Worm (Caenorhabditis elegans) whole organism, L4 larva: ENCODE data around the gene rhgf-1.

Source experiments
- F10B5.3 ChIP-seq: sonication (generic microtip); optimal IDR thresholded peaks from 2 replicates; lab custom pipeline; 2016; ENCODE audit warnings: mild to moderate bottlenecking, missing genetic modification characterization, missing compliant biosample characterization
- F37D6.2 ChIP-seq: sonication (generic microtip); optimal IDR thresholded peaks from 2 replicates; lab custom pipeline; 2016; ENCODE audit warnings: mild to moderate bottlenecking, missing genetic modification characterization, missing compliant biosample characterization
- F49E8.2 ChIP-seq: sonication (generic microtip); optimal IDR thresholded peaks from 2 replicates; lab custom pipeline; 2016; ENCODE audit warnings: missing compliant biosample characterization, mild to moderate bottlenecking, missing genetic modification characterization, borderline replicate concordance
- T20F7.1 ChIP-seq: fragments of 200-800 bp; sonication (Bioruptor generic); optimal IDR thresholded peaks from 2 replicates; lab custom pipeline; 2018; ENCODE audit warnings: mild to moderate bottlenecking, missing genetic modification characterization, missing compliant biosample characterization
- T26A8.4 ChIP-seq: fragments of 200-800 bp; sonication (Bioruptor generic); IDR thresholded peaks from 2 replicates; pipeline ENCODE4 v1.3.6; 2022; ENCODE audit warnings: missing genetic modification characterization, missing compliant biosample characterization
- ZK337.2 ChIP-seq: fragments of 200-800 bp; sonication (Bioruptor generic); IDR thresholded peaks from 2 replicates; pipeline ENCODE4 v1.3.6; 2022; ENCODE audit warnings: missing genetic modification reagents, missing genetic modification characterization, missing compliant biosample characterization
- ZK546.5 ChIP-seq, 2 experiments: sonication (generic microtip); optimal IDR thresholded peaks; 2 replicates each; lab custom pipeline; 2017; ENCODE audit warnings: missing biosample characterization in 2 of 2, missing genetic modification characterization in 2 of 2
- aha-1 ChIP-seq: fragments of 150-350 bp; peaks from one replicate; lab custom pipeline; 2014; ENCODE audit warnings: missing biosample characterization, missing genetic modification characterization
- ama-1 ChIP-seq: fragments of 150-350 bp; optimal IDR thresholded peaks from 2 replicates; lab custom pipeline; 2014; ENCODE audit warnings: inconsistent platforms, mixed read lengths
- ceh-28 ChIP-seq: fragments of 150-350 bp; optimal IDR thresholded peaks from 2 replicates; lab custom pipeline; 2014; ENCODE audit warnings: missing biosample characterization, missing genetic modification reagents, missing genetic modification characterization
- ceh-32 ChIP-seq: sonication (generic microtip); optimal IDR thresholded peaks from 2 replicates; lab custom pipeline; 2016; ENCODE audit warnings: mild to moderate bottlenecking, missing genetic modification characterization, missing compliant biosample characterization; ENCODE audit not compliant: poor library complexity
- ceh-82 ChIP-seq: sonication (generic microtip); optimal IDR thresholded peaks from 2 replicates; lab custom pipeline; 2017; ENCODE audit warnings: missing biosample characterization, missing genetic modification characterization
- ctbp-1 ChIP-seq: fragments of 200-800 bp; sonication (Bioruptor generic); IDR thresholded peaks from 2 replicates; pipeline ENCODE4 v1.3.6; 2022; ENCODE audit warnings: missing genetic modification reagents, missing genetic modification characterization, missing compliant biosample characterization
- daf-19 ChIP-seq: fragments of 200-800 bp; sonication (Bioruptor generic); conservative IDR thresholded peaks from 2 replicates; pipeline ENCODE4 v1.3.6; 2022; ENCODE audit warnings: missing genetic modification characterization, missing compliant biosample characterization
- dmd-6 ChIP-seq: fragments of 200-800 bp; sonication (Bioruptor generic); IDR thresholded peaks from 2 replicates; pipeline ENCODE4 v1.3.6; 2022; ENCODE audit warnings: missing genetic modification reagents, missing genetic modification characterization, missing compliant biosample characterization
- dpl-1 ChIP-seq: fragments of 150-350 bp; optimal IDR thresholded peaks from 2 replicates; lab custom pipeline; 2014; ENCODE audit warnings: missing biosample characterization, missing genetic modification reagents, missing genetic modification characterization
- dve-1 ChIP-seq: sonication (generic microtip); optimal IDR thresholded peaks from 2 replicates; lab custom pipeline; 2017; ENCODE audit warnings: antibody characterized with exemption, mild to moderate bottlenecking, missing genetic modification characterization, missing compliant biosample characterization; ENCODE audit not compliant: insufficient read depth
- egl-27 ChIP-seq: sonication (generic microtip); optimal IDR thresholded peaks from 3 replicates; lab custom pipeline; 2017; ENCODE audit warnings: missing biosample characterization, missing genetic modification reagents, missing genetic modification characterization
- egl-43 ChIP-seq: fragments of 200-800 bp; sonication (Bioruptor generic); IDR thresholded peaks from 2 replicates; pipeline ENCODE4 v1.3.6; 2022; ENCODE audit warnings: missing genetic modification reagents, missing genetic modification characterization, missing compliant biosample characterization
- gei-8 ChIP-seq: fragments of 200-800 bp; sonication (Bioruptor generic); optimal IDR thresholded peaks from 2 replicates; lab custom pipeline; 2018; ENCODE audit warnings: mild to moderate bottlenecking, missing genetic modification characterization, missing compliant biosample characterization
- hlh-11 ChIP-seq: fragments of 200-800 bp; sonication (Bioruptor generic); optimal IDR thresholded peaks from 2 replicates; lab custom pipeline; 2018; ENCODE audit warnings: mild to moderate bottlenecking, missing genetic modification characterization, missing compliant biosample characterization
- hmg-1.1 ChIP-seq: fragments of 200-800 bp; sonication (Bioruptor generic); IDR thresholded peaks from 2 replicates; pipeline ENCODE4 v1.3.6; 2022; ENCODE audit warnings: missing genetic modification reagents, missing genetic modification characterization, missing compliant biosample characterization
- lin-13 ChIP-seq: fragments of 150-350 bp; optimal IDR thresholded peaks from 2 replicates; lab custom pipeline; 2014; ENCODE audit warnings: missing biosample characterization, missing genetic modification reagents, missing genetic modification characterization
- lir-3 ChIP-seq: sonication (generic microtip); optimal IDR thresholded peaks from 2 replicates; lab custom pipeline; 2016; ENCODE audit warnings: mild to moderate bottlenecking, missing genetic modification characterization, missing compliant biosample characterization
- mep-1 ChIP-seq: fragments of 150-350 bp; sonication (generic microtip); optimal IDR thresholded peaks from 3 replicates; lab custom pipeline; 2014; ENCODE audit warnings: missing biosample characterization, missing genetic modification characterization
- mxl-2 ChIP-seq: fragments of 200-800 bp; sonication (Bioruptor generic); conservative IDR thresholded peaks from 2 replicates; pipeline ENCODE4 v1.3.6; 2022; ENCODE audit warnings: missing genetic modification reagents, missing genetic modification characterization, missing compliant biosample characterization
- mxl-3 ChIP-seq: fragments of 200-800 bp; sonication (Bioruptor generic); optimal IDR thresholded peaks from 2 replicates; lab custom pipeline; 2018; ENCODE audit warnings: mild to moderate bottlenecking, missing genetic modification characterization, missing compliant biosample characterization
- nhr-102 ChIP-seq: sonication (generic microtip); optimal IDR thresholded peaks from 2 replicates; lab custom pipeline; 2016; ENCODE audit warnings: mild to moderate bottlenecking, missing genetic modification characterization, moderate library complexity, missing compliant biosample characterization
- nhr-237 ChIP-seq: sonication (generic microtip); optimal IDR thresholded peaks from 2 replicates; lab custom pipeline; 2017; ENCODE audit warnings: missing biosample characterization, missing genetic modification characterization
- nhr-25 ChIP-seq: sonication (generic microtip); optimal IDR thresholded peaks from 2 replicates; lab custom pipeline; 2017; ENCODE audit warnings: missing genetic modification characterization, mild to moderate bottlenecking, missing compliant biosample characterization, antibody characterized with exemption, moderate library complexity, borderline replicate concordance; ENCODE audit not compliant: insufficient read depth
- nhr-28 ChIP-seq: fragments of 150-350 bp; optimal IDR thresholded peaks from 2 replicates; lab custom pipeline; 2014; ENCODE audit warnings: missing biosample characterization, missing genetic modification characterization
- nhr-6 ChIP-seq: fragments of 150-350 bp; optimal IDR thresholded peaks from 2 replicates; lab custom pipeline; 2014; ENCODE audit warnings: missing biosample characterization, missing genetic modification characterization
- rbr-2 ChIP-seq: sonication (generic microtip); optimal IDR thresholded peaks from 2 replicates; lab custom pipeline; 2016; ENCODE audit warnings: missing genotype, missing genetic modification characterization, missing compliant biosample characterization
- sdz-12 ChIP-seq: fragments of 200-800 bp; sonication (Bioruptor generic); optimal IDR thresholded peaks from 2 replicates; lab custom pipeline; 2018; ENCODE audit warnings: mild to moderate bottlenecking, missing genetic modification characterization, missing compliant biosample characterization
- spr-1 ChIP-seq: sonication (generic microtip); optimal IDR thresholded peaks from 2 replicates; lab custom pipeline; 2016; ENCODE audit warnings: mild to moderate bottlenecking, missing genetic modification characterization, missing compliant biosample characterization
- spr-3 ChIP-seq: fragments of 200-800 bp; sonication (Bioruptor generic); optimal IDR thresholded peaks from 2 replicates; lab custom pipeline; 2018; ENCODE audit warnings: mild to moderate bottlenecking, missing genetic modification characterization, missing compliant biosample characterization
- tag-97 ChIP-seq: fragments of 200-800 bp; sonication (Bioruptor generic); IDR thresholded peaks from 2 replicates; pipeline ENCODE4 v1.3.6; 2022; ENCODE audit warnings: missing genetic modification characterization, missing compliant biosample characterization
- tra-1 ChIP-seq: fragments of 200-800 bp; sonication (Bioruptor generic); IDR thresholded peaks from 2 replicates; pipeline ENCODE4 v1.3.6; 2022; ENCODE audit warnings: missing genetic modification reagents, missing genetic modification characterization, missing compliant biosample characterization
- vab-7 ChIP-seq: fragments of 200-800 bp; sonication (Bioruptor generic); IDR thresholded peaks from 2 replicates; pipeline ENCODE4 v1.3.6; 2022; ENCODE audit warnings: missing genetic modification reagents, missing genetic modification characterization, missing compliant biosample characterization
- zag-1 ChIP-seq: fragments of 150-350 bp; optimal IDR thresholded peaks from 2 replicates; lab custom pipeline; 2014; ENCODE audit warnings: missing biosample characterization, missing genetic modification characterization
- zfp-3 ChIP-seq: fragments of 200-800 bp; sonication (Bioruptor generic); conservative IDR thresholded peaks from 2 replicates; pipeline ENCODE4 v1.3.6; 2022; ENCODE audit warnings: missing genetic modification reagents, missing genetic modification characterization, missing compliant biosample characterization
- ztf-11 ChIP-seq: fragments of 150-350 bp; optimal IDR thresholded peaks from 2 replicates; lab custom pipeline; 2014; ENCODE audit warnings: missing biosample characterization, missing genetic modification characterization

rhgf-1 gene

ce11 chrX:10666871-10667270 is 44.8 kb downstream of the rhgf-1 start (continued):
- TF ChIP-seq dve-1 (tag; lab: Kevin White, UChicago) (peak; percentile 44), nhr-28 (no peak), hlh-11 (tag; lab: Kevin White, UChicago) (peak; percentile 21), dpl-1 (GFP tag; lab: Kevin White, UChicago) (no peak), ctbp-1 (GFP tag; lab: Robert Waterston, UW) (peak; percentile 62; the same call in 1 of the 2 replicates), ama-1 (lab: Kevin White, UChicago) (no peak), mxl-3 (GFP tag; lab: Kevin White, UChicago) (peak; percentile 66), ZK546.5 (tag; optimal IDR thresholded peaks at IDR 0.05; lab: Kevin White, UChicago) (no peak), rbr-2 (tag; lab: Kevin White, UChicago) (no peak), nhr-237 (no peak), mxl-2 (GFP tag; lab: Robert Waterston, UW) (no peak), tag-97 (GFP tag; lab: Robert Waterston, UW) (no peak), tra-1 (0 out of 2 replicates have a peak, but pooled peaks have one; percentile 44), F49E8.2 (tag; lab: Kevin White, UChicago) (no peak), sdz-12 (GFP tag; lab: Kevin White, UChicago) (no peak), zfp-3 (GFP tag; lab: Robert Waterston, UW) (peak; percentile 76), egl-27 (no peak), dmd-6 (GFP tag; lab: Robert Waterston, UW) (peak; percentile 66), ztf-11 (tag; lab: Kevin White, UChicago) (no peak), ceh-32 (tag; lab: Kevin White, UChicago) (no peak), F37D6.2 (no peak), lin-13 (GFP tag; lab: Kevin White, UChicago) (no peak), T26A8.4 (no peak), hmg-1.1 (peak; percentile 55), F10B5.3 (tag; lab: Kevin White, UChicago) (no peak), lir-3 (no peak), nhr-6 (no peak), gei-8 (GFP tag; lab: Kevin White, UChicago) (no peak), egl-43 (GFP tag; lab: Robert Waterston, UW) (peak; percentile 75), T20F7.1 (no peak), mep-1 (tag; lab: Kevin White, UChicago) (peak; percentile 15), nhr-102 (no peak), spr-3 (GFP tag; lab: Kevin White, UChicago) (no peak)

- TF ChIP-seq spr-1 (tag; lab: Kevin White, UChicago) (no peak), ceh-28 (peak; percentile 83)
Observed at ce11 chrX:10664759-10665158, 46.9 kb downstream of the rhgf-1 start.

- TF ChIP-seq nhr-25 (tag; lab: Kevin White, UChicago) (no peak), ceh-82 (tag; lab: Kevin White, UChicago) (no peak), zag-1 (no peak), mxl-2 (GFP tag; lab: Robert Waterston, UW) (no peak), ZK337.2 (GFP tag; lab: Robert Waterston, UW) (no peak), aha-1 (tag; lab: Kevin White, UChicago) (peak; percentile 90), vab-7 (GFP tag; lab: Robert Waterston, UW) (no peak), daf-19 (GFP tag; lab: Robert Waterston, UW) (no peak)
Observed at ce11 chrX:10659508-10659907, 52.2 kb downstream of the rhgf-1 start.
